Fruit fly (Drosophila melanogaster) whole organism, embryonic: Measurements from ENCODE around the gene CG15891.

Experiments
- CG7271 ChIP-seq: fragments of 200-800 bp; sonication (Bioruptor generic); optimal IDR thresholded peaks from 2 replicates; lab custom pipeline; 2018; ENCODE audit warnings: missing biosample characterization, mild to moderate bottlenecking, missing genetic modification characterization, moderate library complexity
- Dll ChIP-seq: fragments of 200-800 bp; sonication (Bioruptor generic); IDR thresholded peaks from 4 replicates; pipeline ENCODE4 v1.3.6; 2022; ENCODE audit warnings: missing biosample characterization, missing genetic modification characterization; ENCODE audit not compliant: partially characterized antibody
- MESR4 ChIP-seq: fragments of 200-800 bp; sonication (Bioruptor generic); optimal IDR thresholded peaks from 2 replicates; lab custom pipeline; 2018; ENCODE audit warnings: missing biosample characterization, mild to moderate bottlenecking, missing genetic modification characterization, moderate library complexity
- Nf-YC ChIP-seq: fragments of 200-800 bp; optimal IDR thresholded peaks from 3 replicates; lab custom pipeline; 2019; ENCODE audit warnings: missing biosample characterization, mild to moderate bottlenecking, missing genetic modification characterization, moderate library complexity
- Poxn ChIP-seq: fragments of 200-800 bp; sonication (Bioruptor generic); IDR thresholded peaks from 2 replicates; pipeline ENCODE4 v1.3.6; 2022; ENCODE audit warnings: missing biosample characterization, missing genetic modification characterization
- scrt ChIP-seq: fragments of 200-800 bp; sonication (Bioruptor generic); optimal IDR thresholded peaks from 2 replicates; lab custom pipeline; 2018; ENCODE audit warnings: missing biosample characterization, mild to moderate bottlenecking, missing genetic modification characterization, moderate library complexity

DNA sequence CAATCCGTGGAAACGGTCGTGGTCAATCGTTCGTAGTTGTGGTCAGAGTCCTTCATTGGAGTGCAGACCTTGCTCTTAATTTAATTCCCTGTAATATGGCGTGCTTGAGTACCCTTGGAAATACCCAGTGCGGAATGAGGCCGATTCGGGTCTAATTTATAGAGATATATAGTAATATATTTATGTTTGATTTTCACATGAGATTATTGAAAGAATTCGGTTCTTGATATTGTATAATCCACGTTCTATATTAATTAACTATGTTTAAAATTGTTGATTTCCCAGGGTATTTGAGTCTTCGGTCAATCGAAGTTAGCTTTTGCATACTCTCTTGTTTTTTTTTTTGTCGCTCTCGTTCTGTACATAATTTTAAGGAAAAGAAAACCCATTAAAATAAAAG, 48.2 kb upstream of the CG15891 start:
- TF ChIP-seq Dll, result no peak
- no peak for TF ChIP-seq MESR4 (GFP tag; lab: Kevin White, UChicago)
- TF ChIP-seq Poxn (GFP tag; lab: Robert Waterston, UW), result no peak
- no peak for TF ChIP-seq CG7271 (tag; lab: Kevin White, UChicago)
- no peak for TF ChIP-seq Nf-YC (tag; lab: Kevin White, UChicago)
- TF ChIP-seq scrt, result no peak
